Worm (Caenorhabditis elegans) whole organism, young adult: ENCODE data around the gene arf-5.
"Not testable (repeated sequence)": the region's sequence is repeated elsewhere in the genome, so short reads cannot be mapped to it uniquely, and the experiment has no call there.

Experiments
- B0336.3 ChIP-seq: fragments of 200-800 bp; sonication (Bioruptor generic); IDR thresholded peaks from 2 replicates; pipeline ENCODE4 v1.3.6; 2022; ENCODE audit warnings: missing genetic modification characterization, missing compliant biosample characterization
- C06A6.2 ChIP-seq: fragments of 200-800 bp; sonication (Bioruptor generic); conservative IDR thresholded peaks from 2 replicates; pipeline ENCODE4 v1.3.6; 2022; ENCODE audit warnings: missing genetic modification characterization, missing compliant biosample characterization
- D2030.7 ChIP-seq: fragments of 200-800 bp; sonication (Bioruptor generic); IDR thresholded peaks from 2 replicates; pipeline ENCODE4 v1.3.6; 2022; ENCODE audit warnings: missing genetic modification reagents, missing genetic modification characterization, missing compliant biosample characterization
- F33H1.4 ChIP-seq: fragments of 200-800 bp; sonication (Bioruptor generic); IDR thresholded peaks from 2 replicates; pipeline ENCODE4 v1.3.6; 2022; ENCODE audit warnings: missing genetic modification reagents, missing genetic modification characterization, missing compliant biosample characterization
- F37B4.10 ChIP-seq: fragments of 200-800 bp; sonication (Bioruptor generic); IDR thresholded peaks from 2 replicates; pipeline ENCODE4 v1.3.6; 2022; ENCODE audit warnings: missing genetic modification characterization, missing compliant biosample characterization
- F49E8.2 ChIP-seq: sonication (generic microtip); optimal IDR thresholded peaks from 3 replicates; lab custom pipeline; 2017; ENCODE audit warnings: missing genetic modification characterization, mild to moderate bottlenecking, missing compliant biosample characterization, antibody characterized with exemption, moderate library complexity; ENCODE audit not compliant: insufficient read depth
- K11D2.4 ChIP-seq: fragments of 200-800 bp; sonication (Bioruptor generic); IDR thresholded peaks from 2 replicates; pipeline ENCODE4 v1.3.6; 2022; ENCODE audit warnings: missing genetic modification reagents, missing genetic modification characterization, missing compliant biosample characterization
- K12H6.12 ChIP-seq: fragments of 200-800 bp; sonication (Bioruptor generic); optimal IDR thresholded peaks from 2 replicates; lab custom pipeline; 2018; ENCODE audit warnings: mild to moderate bottlenecking, missing genetic modification characterization, missing compliant biosample characterization
- Y67H2A.10 ChIP-seq: fragments of 200-800 bp; sonication (Bioruptor generic); conservative IDR thresholded peaks from 2 replicates; pipeline ENCODE4 v1.3.6; 2022; ENCODE audit warnings: missing genetic modification reagents, missing genetic modification characterization, missing compliant biosample characterization
- Y79H2A.3 ChIP-seq: fragments of 200-800 bp; sonication (Bioruptor generic); conservative IDR thresholded peaks from 2 replicates; pipeline ENCODE4 v1.3.6; 2022; ENCODE audit warnings: missing genetic modification reagents, missing genetic modification characterization, missing compliant biosample characterization
- Y95B8A.8 ChIP-seq: fragments of 200-800 bp; sonication (Bioruptor generic); IDR thresholded peaks from 2 replicates; pipeline ENCODE4 v1.3.6; 2022; ENCODE audit warnings: missing genetic modification reagents, missing genetic modification characterization, missing compliant biosample characterization
- ZK185.1 ChIP-seq: sonication (generic microtip); optimal IDR thresholded peaks from 2 replicates; lab custom pipeline; 2016; ENCODE audit warnings: mild to moderate bottlenecking, missing genetic modification characterization, missing compliant biosample characterization; ENCODE audit not compliant: poor library complexity, severe bottlenecking
- aptf-2 ChIP-seq: fragments of 200-800 bp; sonication (Bioruptor generic); conservative IDR thresholded peaks from 2 replicates; pipeline ENCODE4 v1.3.6; 2022; ENCODE audit warnings: missing genetic modification reagents, missing genetic modification characterization, missing compliant biosample characterization
- attf-3 ChIP-seq: fragments of 200-800 bp; sonication (Bioruptor generic); conservative IDR thresholded peaks from 2 replicates; pipeline ENCODE4 v1.3.6; 2022; ENCODE audit warnings: missing genetic modification reagents, missing genetic modification characterization, missing compliant biosample characterization
- attf-5 ChIP-seq: fragments of 200-800 bp; sonication (Bioruptor generic); optimal IDR thresholded peaks from 2 replicates; lab custom pipeline; 2018; ENCODE audit warnings: mild to moderate bottlenecking, missing genetic modification characterization, missing compliant biosample characterization
- attf-6 ChIP-seq: fragments of 200-800 bp; sonication (Bioruptor generic); IDR thresholded peaks from 2 replicates; pipeline ENCODE4 v1.3.6; 2022; ENCODE audit warnings: missing genetic modification reagents, missing genetic modification characterization, missing compliant biosample characterization
- bed-2 ChIP-seq: fragments of 200-800 bp; sonication (Bioruptor generic); IDR thresholded peaks from 2 replicates; pipeline ENCODE4 v1.3.6; 2022; ENCODE audit warnings: missing genetic modification reagents, missing genetic modification characterization, missing compliant biosample characterization
- cebp-1 ChIP-seq, 2 experiments: fragments of 200-800 bp in 1 of 2; sonication (Bioruptor generic) in 1 of 2; sonication (generic microtip) in 1 of 2; IDR thresholded peaks in 1 of 2; optimal IDR thresholded peaks in 1 of 2; 2 replicates each; pipeline versions ENCODE4 v1.3.6 to Lab custom; 2017 to 2022; ENCODE audit warnings: missing compliant biosample characterization in 2 of 2, missing genetic modification characterization in 2 of 2, mild to moderate bottlenecking in 1 of 2, missing genetic modification reagents in 1 of 2, moderate library complexity in 1 of 2
- ceh-100 ChIP-seq: fragments of 200-800 bp; sonication (Bioruptor generic); IDR thresholded peaks from 2 replicates; pipeline ENCODE4 v1.3.6; 2022; ENCODE audit warnings: missing genetic modification reagents, missing genetic modification characterization, missing compliant biosample characterization
- dox-1 ChIP-seq: fragments of 200-800 bp; sonication (Bioruptor generic); IDR thresholded peaks from 2 replicates; pipeline ENCODE4 v1.3.6; 2022; ENCODE audit warnings: missing genetic modification reagents, missing genetic modification characterization, missing compliant biosample characterization
- dpl-1 ChIP-seq: fragments of 150-350 bp; optimal IDR thresholded peaks from 2 replicates; lab custom pipeline; 2014; ENCODE audit warnings: missing biosample characterization, missing genetic modification reagents, missing genetic modification characterization
- egrh-3 ChIP-seq: fragments of 200-800 bp; sonication (Bioruptor generic); IDR thresholded peaks from 2 replicates; pipeline ENCODE4 v1.3.6; 2022; ENCODE audit warnings: missing genetic modification reagents, missing genetic modification characterization, missing compliant biosample characterization
- hmg-1.2 ChIP-seq: fragments of 200-800 bp; sonication (Bioruptor generic); IDR thresholded peaks from 2 replicates; pipeline ENCODE4 v1.3.6; 2022; ENCODE audit warnings: missing genetic modification reagents, missing genetic modification characterization, missing compliant biosample characterization
- let-526 ChIP-seq: fragments of 200-800 bp; sonication (Bioruptor generic); IDR thresholded peaks from 2 replicates; pipeline ENCODE4 v1.3.6; 2022; ENCODE audit warnings: missing genetic modification reagents, missing genetic modification characterization, missing compliant biosample characterization
- let-607 ChIP-seq, 2 experiments: fragments of 200-800 bp in 1 of 2; sonication (Bioruptor generic) in 1 of 2; sonication (generic microtip) in 1 of 2; optimal IDR thresholded peaks; 2 replicates each; lab custom pipeline; 2016 to 2018; ENCODE audit warnings: mild to moderate bottlenecking in 2 of 2, missing compliant biosample characterization in 2 of 2, missing genetic modification characterization in 2 of 2, moderate library complexity in 2 of 2, missing genotype in 1 of 2
- lin-26 ChIP-seq: fragments of 200-800 bp; sonication (Bioruptor generic); IDR thresholded peaks from 2 replicates; pipeline ENCODE4 v1.3.6; 2022; ENCODE audit warnings: missing genetic modification reagents, missing genetic modification characterization, missing compliant biosample characterization
- lin-40 ChIP-seq: sonication (generic microtip); optimal IDR thresholded peaks from 2 replicates; lab custom pipeline; 2016; ENCODE audit warnings: missing genetic modification characterization, mild to moderate bottlenecking, missing compliant biosample characterization, missing genotype, missing genetic modification reagents
- lir-1 ChIP-seq: fragments of 200-800 bp; sonication (Bioruptor generic); conservative IDR thresholded peaks from 2 replicates; pipeline ENCODE4 v1.3.6; 2022; ENCODE audit warnings: missing genetic modification reagents, missing genetic modification characterization, missing compliant biosample characterization
- lsl-1 ChIP-seq: fragments of 200-800 bp; sonication (Bioruptor generic); optimal IDR thresholded peaks from 2 replicates; lab custom pipeline; 2018; ENCODE audit warnings: mild to moderate bottlenecking, missing genetic modification characterization, moderate library complexity, missing compliant biosample characterization
- madf-6 ChIP-seq: fragments of 200-800 bp; sonication (Bioruptor generic); IDR thresholded peaks from 2 replicates; pipeline ENCODE4 v1.3.6; 2022; ENCODE audit warnings: missing genetic modification reagents, missing genetic modification characterization, missing compliant biosample characterization
- madf-8 ChIP-seq: fragments of 200-800 bp; sonication (Bioruptor generic); conservative IDR thresholded peaks from 2 replicates; pipeline ENCODE4 v1.3.6; 2022; ENCODE audit warnings: missing genetic modification reagents, missing genetic modification characterization, missing compliant biosample characterization
- mcd-1 ChIP-seq: fragments of 200-800 bp; sonication (Bioruptor generic); IDR thresholded peaks from 2 replicates; pipeline ENCODE4 v1.3.6; 2022; ENCODE audit warnings: missing genetic modification reagents, missing genetic modification characterization, missing compliant biosample characterization
- nfyb-1 ChIP-seq: fragments of 200-800 bp; sonication (Bioruptor generic); IDR thresholded peaks from 2 replicates; pipeline ENCODE4 v1.3.6; 2022; ENCODE audit warnings: missing genetic modification reagents, missing genetic modification characterization, missing compliant biosample characterization
- nhr-80 ChIP-seq: sonication (generic microtip); optimal IDR thresholded peaks from 2 replicates; lab custom pipeline; 2016; ENCODE audit warnings: missing genetic modification characterization, missing compliant biosample characterization
- pbrm-1 ChIP-seq: fragments of 200-800 bp; sonication (Bioruptor generic); IDR thresholded peaks from 2 replicates; pipeline ENCODE4 v1.3.6; 2022; ENCODE audit warnings: missing genetic modification reagents, missing genetic modification characterization, missing compliant biosample characterization
- rcor-1 ChIP-seq: fragments of 200-800 bp; sonication (Bioruptor generic); IDR thresholded peaks from 2 replicates; pipeline ENCODE4 v1.3.6; 2022; ENCODE audit warnings: missing genetic modification reagents, missing genetic modification characterization, missing compliant biosample characterization
- snpc-4 ChIP-seq, 5 experiments: fragments of 150-350 bp in 1 of 5; sonication (generic microtip) in 4 of 5; optimal IDR thresholded peaks; 2 replicates each; lab custom pipeline; 2014 to 2018; ENCODE audit warnings: missing genetic modification characterization in 5 of 5, missing biosample characterization in 3 of 5, antibody characterized with exemption in 2 of 5, mild to moderate bottlenecking in 2 of 5, missing compliant biosample characterization in 2 of 5, missing genotype in 2 of 5, moderate library complexity in 2 of 5, missing genetic modification reagents in 1 of 5
- tlf-1 ChIP-seq: fragments of 200-800 bp; sonication (Bioruptor generic); optimal IDR thresholded peaks from 2 replicates; lab custom pipeline; 2018; ENCODE audit warnings: mild to moderate bottlenecking, missing genetic modification characterization, missing compliant biosample characterization
- ztf-25 ChIP-seq: fragments of 200-800 bp; sonication (Bioruptor generic); IDR thresholded peaks from 2 replicates; pipeline ENCODE4 v1.3.6; 2022; ENCODE audit warnings: missing genetic modification reagents, missing genetic modification characterization, missing compliant biosample characterization
- ztf-26 ChIP-seq: sonication (generic microtip); optimal IDR thresholded peaks from 2 replicates; lab custom pipeline; 2017; ENCODE audit warnings: missing genetic modification characterization, missing compliant biosample characterization
- ztf-28 ChIP-seq: fragments of 200-800 bp; sonication (Bioruptor generic); IDR thresholded peaks from 2 replicates; pipeline ENCODE4 v1.3.6; 2022; ENCODE audit warnings: missing genetic modification reagents, missing genetic modification characterization, missing compliant biosample characterization
- ztf-6 ChIP-seq: fragments of 200-800 bp; sonication (Bioruptor generic); IDR thresholded peaks from 2 replicates; pipeline ENCODE4 v1.3.6; 2022; ENCODE audit warnings: missing genetic modification reagents, missing genetic modification characterization, missing compliant biosample characterization

arf-5 gene

DNA sequence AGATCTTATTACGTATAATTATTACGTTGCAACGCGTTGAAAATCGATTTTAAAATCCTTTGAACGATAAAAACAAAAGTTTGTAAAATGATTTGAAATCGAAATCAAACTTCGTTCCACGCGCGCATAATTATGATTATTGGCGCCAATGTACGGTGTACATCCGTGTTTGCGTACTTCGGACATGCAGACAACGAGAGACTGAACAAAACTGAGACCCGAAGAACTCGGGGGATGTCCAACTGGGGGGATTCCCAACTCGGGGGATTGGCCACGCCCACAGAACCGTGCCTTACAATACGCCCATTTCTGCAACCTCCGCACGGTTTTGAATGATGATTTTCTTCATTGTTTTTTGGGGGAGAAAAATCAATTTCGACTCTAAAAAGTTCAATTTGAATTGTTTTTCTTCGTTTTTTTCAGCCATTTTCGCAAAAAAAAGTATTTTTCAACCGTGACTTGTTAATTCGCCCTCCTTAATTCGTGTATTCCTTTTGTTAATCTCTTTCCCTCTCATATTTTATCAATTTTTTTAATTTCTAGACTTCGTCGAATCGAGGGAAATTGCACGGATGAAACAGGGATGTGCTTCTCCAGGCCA is 35.3 kb upstream of the arf-5 start, which contains the start of gene F20D12.12 (continued):
- peak; percentile 73 for TF ChIP-seq F49E8.2 (tag; lab: Kevin White, UChicago)
- peak; percentile 83 for TF ChIP-seq egrh-3 (GFP tag; lab: Robert Waterston, UW)
- peak; percentile 72 for TF ChIP-seq lir-1 (GFP tag; lab: Robert Waterston, UW)
- peak; percentile 75; the same call in 1 of the 2 replicates for TF ChIP-seq ztf-6 (GFP tag; lab: Robert Waterston, UW)
- peak; percentile 48 for TF ChIP-seq nhr-80
- peak; percentile 71; the same call in 1 of the 2 replicates for TF ChIP-seq let-526 (GFP tag; lab: Robert Waterston, UW)
- peak; percentile 71 for TF ChIP-seq lin-40
- TF ChIP-seq dpl-1, result peak; percentile 67
- TF ChIP-seq lsl-1 (GFP tag; lab: Kevin White, UChicago), result peak; percentile 87
- TF ChIP-seq ZK185.1 (tag; lab: Kevin White, UChicago), result peak; percentile 51
- peak; percentile 23 for TF ChIP-seq ztf-26 (tag; lab: Kevin White, UChicago)
- TF ChIP-seq F37B4.10 (GFP tag; lab: Robert Waterston, UW), result 0 out of 2 replicates have a peak, but pooled peaks have one; percentile 6
- TF ChIP-seq pbrm-1 (GFP tag; lab: Robert Waterston, UW), result peak; percentile 93
- TF ChIP-seq let-607 (tag; optimal IDR thresholded peaks at IDR 0.05; lab: Kevin White, UChicago), result peak in 1 of 2 experiments; percentile 47
- TF ChIP-seq attf-6 (GFP tag; lab: Robert Waterston, UW), result peak; percentile 75
- TF ChIP-seq ztf-28, result peak; percentile 98
- peak; percentile 96 for TF ChIP-seq nfyb-1 (GFP tag; lab: Robert Waterston, UW)
- peak; percentile 90 for TF ChIP-seq Y79H2A.3 (GFP tag; lab: Robert Waterston, UW)
- peak; percentile 69 for TF ChIP-seq tlf-1 (GFP tag; lab: Kevin White, UChicago)
- peak; percentile 91 for TF ChIP-seq madf-8
- peak; percentile 49 for TF ChIP-seq K12H6.12 (tag; lab: Kevin White, UChicago)
- TF ChIP-seq attf-3, result peak; percentile 88
- TF ChIP-seq snpc-4 (GFP tag; optimal IDR thresholded peaks at IDR 0.05; lab: Kevin White, UChicago), result peak; percentile 19
- peak in 3 of 4 experiments; percentile 28 to 57 (median 39) for TF ChIP-seq snpc-4 (tag; optimal IDR thresholded peaks at IDR 0.05; lab: Kevin White, UChicago)
- TF ChIP-seq B0336.3, result peak; percentile 60
- peak; percentile 96 for TF ChIP-seq rcor-1 (GFP tag; lab: Robert Waterston, UW)

- TF ChIP-seq hmg-1.2 (GFP tag; lab: Robert Waterston, UW) (peak; percentile 59; the same call in 1 of the 2 replicates), pbrm-1 (GFP tag; lab: Robert Waterston, UW) (peak; percentile 39; the same call in 1 of the 2 replicates), dox-1 (GFP tag; lab: Robert Waterston, UW) (peak; percentile 88), lin-26 (GFP tag; lab: Robert Waterston, UW) (peak; percentile 74; the same call in 1 of the 2 replicates), ztf-6 (GFP tag; lab: Robert Waterston, UW) (0 out of 2 replicates have a peak, but pooled peaks have one; percentile 55), bed-2 (peak; percentile 68; the same call in 1 of the 2 replicates), let-526 (GFP tag; lab: Robert Waterston, UW) (0 out of 2 replicates have a peak, but pooled peaks have one; percentile 25), ztf-28 (peak; percentile 76), Y95B8A.8 (GFP tag; lab: Robert Waterston, UW) (0 out of 2 replicates have a peak, but pooled peaks have one; percentile 55), attf-3 (peak; percentile 79), Y67H2A.10 (peak; percentile 72; the same call in 1 of the 2 replicates), C06A6.2 (GFP tag; lab: Robert Waterston, UW) (peak; percentile 63; the same call in 1 of the 2 replicates), egrh-3 (GFP tag; lab: Robert Waterston, UW) (peak; percentile 65), K11D2.4 (GFP tag; lab: Robert Waterston, UW) (0 out of 2 replicates have a peak, but pooled peaks have one; percentile 28), ceh-100 (GFP tag; lab: Robert Waterston, UW) (peak; percentile 96), attf-5 (GFP tag; lab: Kevin White, UChicago) (peak; percentile 41), mcd-1 (GFP tag; lab: Robert Waterston, UW) (peak; percentile 73), cebp-1 (tag; optimal IDR thresholded peaks at IDR 0.05; lab: Kevin White, UChicago) (peak; percentile 5), madf-6 (GFP tag; lab: Robert Waterston, UW) (peak; percentile 58), nfyb-1 (GFP tag; lab: Robert Waterston, UW) (peak; percentile 65; the same call in 1 of the 2 replicates), rcor-1 (GFP tag; lab: Robert Waterston, UW) (peak; percentile 52), F33H1.4 (GFP tag; lab: Robert Waterston, UW) (peak; percentile 37), aptf-2 (GFP tag; lab: Robert Waterston, UW) (peak; percentile 89), ztf-25 (GFP tag; lab: Robert Waterston, UW) (peak; percentile 84), D2030.7 (peak; percentile 74; the same call in 1 of the 2 replicates)
- not testable (repeated sequence) for TF ChIP-seq cebp-1 (GFP tag; IDR thresholded peaks at IDR 0.05; lab: Robert Waterston, UW)
These were observed 34.0 kb upstream of the arf-5 start, which contains the start of gene mcm-3AP for ce11 chrIV:7948290-7948689. TSS of gene mcm-3AP (plus strand) at chrIV:7948672.
